Worm (Caenorhabditis elegans): ENCODE measurements around the gene F35F11.2.

Gene F35F11.2

ce11 chrIV:4005166-4005565 lies 34.9 kb upstream of the F35F11.2 start:
- TF ChIP-seq unc-42 (tag; optimal IDR thresholded peaks at IDR 0.05) (peak; percentile 74), pqm-1 (tag; optimal IDR thresholded peaks at IDR 0.05) (no peak)

DNA sequence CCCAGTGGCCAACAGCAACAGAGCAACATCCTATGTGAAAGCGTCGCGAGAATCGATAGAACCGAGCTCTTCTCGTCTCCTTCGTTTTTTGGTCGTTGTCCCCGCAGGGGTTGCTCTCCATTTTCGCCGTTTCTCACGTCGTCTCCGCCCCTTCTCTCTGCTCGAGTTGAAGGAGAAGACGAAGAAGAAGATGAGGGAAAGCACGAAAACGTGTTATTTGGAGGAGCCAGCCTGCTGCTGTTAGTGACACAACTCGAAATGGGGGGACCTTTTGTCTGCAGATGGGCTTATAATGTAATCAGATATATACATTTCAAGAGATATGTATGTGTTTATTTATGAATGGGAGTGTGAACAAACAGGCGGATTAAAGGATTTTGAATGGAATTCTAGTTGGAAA lies 32.4 kb upstream of the F35F11.2 start, which contains the start of gene W02C12.2:
Gene W02C12.2, minus strand, starts transcription at position 277 of the 400 bp plus-strand sequence.
- TF ChIP-seq syd-9 (tag; optimal IDR thresholded peaks at IDR 0.05), result no peak
- TF ChIP-seq Y22D7AL.16 (tag; optimal IDR thresholded peaks at IDR 0.05), result no peak
- TF ChIP-seq ceh-31 (tag; optimal IDR thresholded peaks at IDR 0.05), result peak; percentile 1
- TF ChIP-seq ceh-48 (tag; optimal IDR thresholded peaks at IDR 0.05), result peak; percentile 24
- TF ChIP-seq fkh-10 (GFP tag; optimal IDR thresholded peaks at IDR 0.05), result no peak
- TF ChIP-seq ceh-18 (tag; optimal IDR thresholded peaks at IDR 0.05), result no peak
- no peak for TF ChIP-seq C08G9.2 (tag; optimal IDR thresholded peaks at IDR 0.05)
- TF ChIP-seq ceh-30 (tag; optimal IDR thresholded peaks at IDR 0.05), result no peak
- peak; percentile 72 for TF ChIP-seq unc-42 (tag; optimal IDR thresholded peaks at IDR 0.05)
- TF ChIP-seq ceh-9 (tag; optimal IDR thresholded peaks at IDR 0.05), result no peak

ce11 chrIV:4008440-4008839 lies 31.6 kb upstream of the F35F11.2 start:
- TF ChIP-seq ahr-1 (tag; optimal IDR thresholded peaks at IDR 0.05) (no peak), pha-2 (tag; optimal IDR thresholded peaks at IDR 0.05) (no peak), ceh-45 (GFP tag; IDR thresholded peaks at IDR 0.05) (no peak), ama-1 (optimal IDR thresholded peaks at IDR 0.05) (no peak), hlh-30 (tag; optimal IDR thresholded peaks at IDR 0.05; ENCODE audit: insufficient read depth) (no peak), unc-55 (GFP tag; optimal IDR thresholded peaks at IDR 0.05) (no peak), ceh-14 (tag; optimal IDR thresholded peaks at IDR 0.05) (no peak), T23F11.4 (GFP tag; optimal IDR thresholded peaks at IDR 0.05) (no peak), npax-4 (tag; optimal IDR thresholded peaks at IDR 0.05) (no peak), zip-5 (tag; optimal IDR thresholded peaks at IDR 0.05) (no peak), pat-9 (tag; optimal IDR thresholded peaks at IDR 0.05) (no peak), sox-4 (tag; optimal IDR thresholded peaks at IDR 0.05) (no peak), unc-3 (GFP tag; conservative IDR thresholded peaks at IDR 0.05) (no peak), unc-3 (tag; optimal IDR thresholded peaks at IDR 0.05) (no peak), unc-42 (tag; optimal IDR thresholded peaks at IDR 0.05) (no peak), sdc-2 (tag; optimal IDR thresholded peaks at IDR 0.05) (no peak), pax-1 (tag; optimal IDR thresholded peaks at IDR 0.05) (no peak), unc-86 (tag; optimal IDR thresholded peaks at IDR 0.05) (no peak)

ce11 chrIV:4009923-4010322 lies 30.2 kb upstream of the F35F11.2 start:
- no peak for TF ChIP-seq tbx-7 (tag; optimal IDR thresholded peaks at IDR 0.05)
- no peak for TF ChIP-seq syd-9 (tag; optimal IDR thresholded peaks at IDR 0.05)
- no peak for TF ChIP-seq ama-1 (optimal IDR thresholded peaks at IDR 0.05)
- no peak for TF ChIP-seq lin-11 (tag; optimal IDR thresholded peaks at IDR 0.05)
- no peak for TF ChIP-seq ref-2 (tag; optimal IDR thresholded peaks at IDR 0.05)
- TF ChIP-seq sdc-2 (tag; optimal IDR thresholded peaks at IDR 0.05), result no peak
- TF ChIP-seq K02D7.2 (tag; optimal IDR thresholded peaks at IDR 0.05), result no peak

ce11 chrIV:4013621-4014020 lies 26.5 kb upstream of the F35F11.2 start:
- TF ChIP-seq ref-2 (tag; optimal IDR thresholded peaks at IDR 0.05), result no peak
- no peak for TF ChIP-seq C08G9.2 (tag; optimal IDR thresholded peaks at IDR 0.05)
- no peak for TF ChIP-seq fax-1 (tag; optimal IDR thresholded peaks at IDR 0.05)
- no peak for TF ChIP-seq F13H6.1 (tag; optimal IDR thresholded peaks at IDR 0.05)
- no peak for TF ChIP-seq sdc-2 (tag; optimal IDR thresholded peaks at IDR 0.05)
- TF ChIP-seq rnt-1 (tag; optimal IDR thresholded peaks at IDR 0.05), result no peak
- TF ChIP-seq ceh-34 (tag; optimal IDR thresholded peaks at IDR 0.05), result no peak
- no peak for TF ChIP-seq lin-11 (tag; optimal IDR thresholded peaks at IDR 0.05)
- TF ChIP-seq hlh-6 (tag; optimal IDR thresholded peaks at IDR 0.05), result no peak
- no peak for TF ChIP-seq pha-4 (tag; optimal IDR thresholded peaks at IDR 0.05)
- no peak for TF ChIP-seq ttx-3 (tag; optimal IDR thresholded peaks at IDR 0.05)
- no peak for TF ChIP-seq pha-2 (tag; optimal IDR thresholded peaks at IDR 0.05)
- no peak for TF ChIP-seq elt-4 (tag; optimal IDR thresholded peaks at IDR 0.05)
- no peak for TF ChIP-seq ceh-48 (tag; optimal IDR thresholded peaks at IDR 0.05)

Data from whole organism, late embryonic.